Worm (Caenorhabditis elegans) whole organism, late embryonic: ENCODE measurements around the gene F19C6.3.

Source experiments
- C08G9.2 ChIP-seq: sonication (generic microtip); optimal IDR thresholded peaks from 2 replicates; lab custom pipeline; 2016; ENCODE audit warnings: mild to moderate bottlenecking, missing genetic modification characterization, moderate library complexity, missing compliant biosample characterization
- F13H6.1 ChIP-seq: sonication (generic microtip); optimal IDR thresholded peaks from 2 replicates; lab custom pipeline; 2016; ENCODE audit warnings: missing genetic modification characterization, missing compliant biosample characterization
- K09A11.1 ChIP-seq: sonication (generic microtip); optimal IDR thresholded peaks from 2 replicates; lab custom pipeline; 2017; ENCODE audit warnings: antibody characterized with exemption, mild to moderate bottlenecking, missing genetic modification characterization, missing compliant biosample characterization; ENCODE audit not compliant: insufficient read depth
- T23F11.4 ChIP-seq: fragments of 200-800 bp; sonication (Bioruptor generic); optimal IDR thresholded peaks from 2 replicates; lab custom pipeline; 2018; ENCODE audit warnings: mild to moderate bottlenecking, missing genetic modification characterization, missing compliant biosample characterization
- ahr-1 ChIP-seq: sonication (generic microtip); optimal IDR thresholded peaks from 2 replicates; lab custom pipeline; 2016; ENCODE audit warnings: missing genetic modification characterization, missing compliant biosample characterization
- ceh-18 ChIP-seq: sonication (generic microtip); optimal IDR thresholded peaks from 2 replicates; lab custom pipeline; 2016; ENCODE audit warnings: missing genetic modification characterization, missing compliant biosample characterization
- ceh-19 ChIP-seq: fragments of 200-800 bp; sonication (Bioruptor generic); optimal IDR thresholded peaks from 2 replicates; lab custom pipeline; 2018; ENCODE audit warnings: mild to moderate bottlenecking, missing genetic modification characterization, missing compliant biosample characterization
- ceh-30 ChIP-seq: fragments of 150-350 bp; optimal IDR thresholded peaks from 2 replicates; lab custom pipeline; 2014; ENCODE audit warnings: missing biosample characterization, missing genetic modification characterization
- ceh-31 ChIP-seq: sonication (generic microtip); optimal IDR thresholded peaks from 2 replicates; lab custom pipeline; 2016; ENCODE audit warnings: missing genetic modification characterization, missing compliant biosample characterization
- ceh-34 ChIP-seq: sonication (generic microtip); optimal IDR thresholded peaks from 2 replicates; lab custom pipeline; 2016; ENCODE audit warnings: mild to moderate bottlenecking, missing genetic modification characterization, missing compliant biosample characterization
- ceh-45 ChIP-seq: fragments of 200-800 bp; sonication (Bioruptor generic); IDR thresholded peaks from 2 replicates; pipeline ENCODE4 v1.3.6; 2022; ENCODE audit warnings: missing genetic modification reagents, missing genetic modification characterization, missing compliant biosample characterization
- ceh-48 ChIP-seq: sonication (generic microtip); optimal IDR thresholded peaks from 2 replicates; lab custom pipeline; 2016; ENCODE audit warnings: missing genetic modification characterization, inconsistent platforms, missing compliant biosample characterization
- ceh-9 ChIP-seq: sonication (generic microtip); optimal IDR thresholded peaks from 2 replicates; lab custom pipeline; 2016; ENCODE audit warnings: mild to moderate bottlenecking, missing genetic modification characterization, inconsistent platforms, missing compliant biosample characterization
- che-1 ChIP-seq: sonication (generic microtip); optimal IDR thresholded peaks from 2 replicates; lab custom pipeline; 2016; ENCODE audit warnings: mild to moderate bottlenecking, missing genetic modification characterization, missing compliant biosample characterization
- dmd-4 ChIP-seq: sonication (generic microtip); optimal IDR thresholded peaks from 2 replicates; lab custom pipeline; 2016; ENCODE audit warnings: borderline replicate concordance, missing genetic modification characterization, missing compliant biosample characterization
- dve-1 ChIP-seq: sonication (generic microtip); optimal IDR thresholded peaks from 2 replicates; lab custom pipeline; 2017; ENCODE audit warnings: antibody characterized with exemption, mild to moderate bottlenecking, missing genetic modification characterization, missing compliant biosample characterization
- elt-2 ChIP-seq: sonication (generic microtip); optimal IDR thresholded peaks from 2 replicates; lab custom pipeline; 2016; ENCODE audit warnings: missing genetic modification reagents, missing genetic modification characterization, missing compliant biosample characterization
- ets-4 ChIP-seq: sonication (generic microtip); optimal IDR thresholded peaks from 2 replicates; lab custom pipeline; 2016; ENCODE audit warnings: missing genetic modification characterization, missing compliant biosample characterization
- fax-1 ChIP-seq: sonication (generic microtip); optimal IDR thresholded peaks from 2 replicates; lab custom pipeline; 2016; ENCODE audit warnings: missing genotype, missing genetic modification characterization, missing compliant biosample characterization
- fkh-6 ChIP-seq: sonication (generic microtip); optimal IDR thresholded peaks from 2 replicates; lab custom pipeline; 2016; ENCODE audit warnings: missing genetic modification characterization, missing compliant biosample characterization
- gmeb-2 ChIP-seq: sonication (generic microtip); optimal IDR thresholded peaks from 2 replicates; lab custom pipeline; 2016; ENCODE audit warnings: missing genetic modification characterization, inconsistent platforms, missing compliant biosample characterization
- hlh-13 ChIP-seq: fragments of 200-800 bp; sonication (Bioruptor generic); optimal IDR thresholded peaks from 2 replicates; lab custom pipeline; 2018; ENCODE audit warnings: mild to moderate bottlenecking, missing genetic modification characterization, missing compliant biosample characterization
- hlh-30 ChIP-seq: sonication (generic microtip); optimal IDR thresholded peaks from 2 replicates; lab custom pipeline; 2017; ENCODE audit warnings: antibody characterized with exemption, missing genetic modification characterization, missing compliant biosample characterization; ENCODE audit not compliant: insufficient read depth
- lim-6 ChIP-seq: sonication (generic microtip); optimal IDR thresholded peaks from 2 replicates; lab custom pipeline; 2016; ENCODE audit warnings: missing genetic modification characterization, missing compliant biosample characterization
- madf-2 ChIP-seq: sonication (generic microtip); optimal IDR thresholded peaks from 2 replicates; lab custom pipeline; 2017; ENCODE audit warnings: missing genetic modification characterization, missing compliant biosample characterization
- mec-3 ChIP-seq: sonication (generic microtip); optimal IDR thresholded peaks from 2 replicates; lab custom pipeline; 2016; ENCODE audit warnings: borderline replicate concordance, missing genetic modification characterization, missing compliant biosample characterization
- nfya-1 ChIP-seq: sonication (generic microtip); optimal IDR thresholded peaks from 2 replicates; lab custom pipeline; 2017; ENCODE audit warnings: missing genetic modification characterization, mild to moderate bottlenecking, missing compliant biosample characterization, antibody characterized with exemption, moderate library complexity
- nhr-11 ChIP-seq: fragments of 150-350 bp; optimal IDR thresholded peaks from 2 replicates; lab custom pipeline; 2014; ENCODE audit warnings: missing biosample characterization, missing genetic modification characterization
- npax-4 ChIP-seq: sonication (generic microtip); optimal IDR thresholded peaks from 2 replicates; lab custom pipeline; 2016; ENCODE audit warnings: missing genetic modification characterization, missing compliant biosample characterization
- odd-2 ChIP-seq: sonication (generic microtip); optimal IDR thresholded peaks from 2 replicates; lab custom pipeline; 2017; ENCODE audit warnings: antibody characterized with exemption, mild to moderate bottlenecking, missing genetic modification characterization, missing compliant biosample characterization
- pag-3 ChIP-seq: sonication (generic microtip); optimal IDR thresholded peaks from 2 replicates; lab custom pipeline; 2016; ENCODE audit warnings: missing compliant biosample characterization, missing genetic modification characterization, borderline replicate concordance
- pax-1 ChIP-seq: fragments of 150-350 bp; optimal IDR thresholded peaks from 2 replicates; lab custom pipeline; 2014; ENCODE audit warnings: missing biosample characterization, missing genetic modification characterization
- pros-1 ChIP-seq: fragments of 150-350 bp; optimal IDR thresholded peaks from 2 replicates; lab custom pipeline; 2014; ENCODE audit warnings: missing biosample characterization, missing genetic modification reagents, missing genetic modification characterization
- ref-2 ChIP-seq: sonication (generic microtip); optimal IDR thresholded peaks from 2 replicates; lab custom pipeline; 2016; ENCODE audit warnings: missing genetic modification characterization, missing compliant biosample characterization
- rnt-1 ChIP-seq: sonication (generic microtip); optimal IDR thresholded peaks from 2 replicates; lab custom pipeline; 2016; ENCODE audit warnings: missing genetic modification characterization, missing compliant biosample characterization
- sdc-2 ChIP-seq: sonication (generic microtip); optimal IDR thresholded peaks from 2 replicates; lab custom pipeline; 2016; ENCODE audit warnings: missing genotype, missing genetic modification characterization, missing compliant biosample characterization
- syd-9 ChIP-seq: sonication (generic microtip); optimal IDR thresholded peaks from 2 replicates; lab custom pipeline; 2016; ENCODE audit warnings: mild to moderate bottlenecking, missing genetic modification characterization, moderate library complexity, missing compliant biosample characterization
- tbx-2 ChIP-seq: sonication (generic microtip); optimal IDR thresholded peaks from 2 replicates; lab custom pipeline; 2016; ENCODE audit warnings: missing genetic modification characterization, missing compliant biosample characterization
- tbx-7 ChIP-seq: sonication (generic microtip); optimal IDR thresholded peaks from 2 replicates; lab custom pipeline; 2016; ENCODE audit warnings: missing genotype, missing genetic modification characterization, missing compliant biosample characterization
- ttx-3 ChIP-seq: sonication (generic microtip); optimal IDR thresholded peaks from 2 replicates; lab custom pipeline; 2016; ENCODE audit warnings: missing genetic modification reagents, missing genetic modification characterization, missing compliant biosample characterization
- unc-3 ChIP-seq, 2 experiments: fragments of 200-800 bp in 1 of 2; sonication (Bioruptor generic) in 1 of 2; sonication (generic microtip) in 1 of 2; conservative IDR thresholded peaks in 1 of 2; optimal IDR thresholded peaks in 1 of 2; 2 replicates each; pipeline versions ENCODE4 v1.3.6 to Lab custom; 2016 to 2022; ENCODE audit warnings: missing compliant biosample characterization in 2 of 2, missing genetic modification characterization in 2 of 2, missing genetic modification reagents in 1 of 2
- unc-42 ChIP-seq: sonication (generic microtip); optimal IDR thresholded peaks from 2 replicates; lab custom pipeline; 2016; ENCODE audit warnings: missing genotype, missing genetic modification characterization, missing compliant biosample characterization
- unc-55 ChIP-seq: sonication (generic microtip); optimal IDR thresholded peaks from 2 replicates; lab custom pipeline; 2017; ENCODE audit warnings: missing biosample characterization, missing genetic modification reagents, missing genetic modification characterization
- unc-86 ChIP-seq: sonication (generic microtip); optimal IDR thresholded peaks from 2 replicates; lab custom pipeline; 2016; ENCODE audit warnings: missing genetic modification characterization, missing compliant biosample characterization
- ztf-16 ChIP-seq: sonication (generic microtip); optimal IDR thresholded peaks from 2 replicates; lab custom pipeline; 2017; ENCODE audit warnings: missing genetic modification characterization, missing compliant biosample characterization

Gene F19C6.3

ce11 chrX:9958561-9958960 is 50.0 kb downstream of the F19C6.3 start, which contains the start of gene ZC506.1:
ZC506.1 (plus strand) TSS chrX:9958960.
- TF ChIP-seq rnt-1 (tag; lab: Kevin White, UChicago) (peak; percentile 87), lim-6 (peak; percentile 33), ceh-34 (peak; percentile 90), syd-9 (tag; lab: Kevin White, UChicago) (peak; percentile 63), dmd-4 (tag; lab: Kevin White, UChicago) (peak; percentile 2), sdc-2 (peak; percentile 77), madf-2 (tag; lab: Kevin White, UChicago) (peak; percentile 69), ceh-18 (peak; percentile 95), ahr-1 (no peak), hlh-30 (tag; lab: Kevin White, UChicago) (peak; percentile 52), pax-1 (peak; percentile 15), ceh-31 (tag; lab: Kevin White, UChicago) (peak; percentile 96), dve-1 (tag; lab: Kevin White, UChicago) (peak; percentile 71), fkh-6 (no peak), unc-42 (tag; lab: Kevin White, UChicago) (peak; percentile 85), F13H6.1 (peak; percentile 42), tbx-7 (no peak), mec-3 (tag; lab: Kevin White, UChicago) (no peak), odd-2 (tag; lab: Kevin White, UChicago) (no peak), che-1 (tag; lab: Kevin White, UChicago) (no peak), pros-1 (tag; lab: Kevin White, UChicago) (peak; percentile 89), npax-4 (tag; lab: Kevin White, UChicago) (no peak), ttx-3 (peak; percentile 21), ztf-16 (peak; percentile 68), gmeb-2 (tag; lab: Kevin White, UChicago) (no peak), C08G9.2 (tag; lab: Kevin White, UChicago) (no peak), ceh-45 (GFP tag; lab: Robert Waterston, UW) (no peak), fax-1 (tag; lab: Kevin White, UChicago) (no peak), ceh-9 (tag; lab: Kevin White, UChicago) (no peak), pag-3 (tag; lab: Kevin White, UChicago) (peak; percentile 50), elt-2 (tag; lab: Kevin White, UChicago) (peak; percentile 53), ceh-48 (tag; lab: Kevin White, UChicago) (peak; percentile 92), nfya-1 (tag; lab: Kevin White, UChicago) (peak; percentile 97), unc-86 (tag; lab: Kevin White, UChicago) (peak; percentile 62), ref-2 (peak; percentile 86), K09A11.1 (tag; lab: Kevin White, UChicago) (peak; percentile 15), ceh-30 (tag; lab: Kevin White, UChicago) (peak; percentile 74), unc-55 (GFP tag; lab: Kevin White, UChicago) (peak; percentile 78), tbx-2 (tag; lab: Kevin White, UChicago) (peak; percentile 84), hlh-13 (no peak), nhr-11 (no peak), ets-4 (peak; percentile 64), unc-3 (GFP tag; conservative IDR thresholded peaks at IDR 0.05; lab: Robert Waterston, UW) (no peak), unc-3 (tag; optimal IDR thresholded peaks at IDR 0.05; lab: Kevin White, UChicago) (peak; percentile 43), ceh-19 (peak; percentile 64), T23F11.4 (peak; percentile 13)
- TF ChIP-seq, all 69 proteins: peak for 31
